Fruit fly (Drosophila melanogaster): ENCODE results near the gene CG31635.
A peak's percentile ranks its signal among the peaks of the same experiment; 100 is the strongest.

CG31635 gene

dm6 chr2L:6677453-6677852 lies 28.5 kb upstream of the CG31635 start, which contains the start of gene Nse1 (continued):
- no peak for TF ChIP-seq oc (tag; optimal IDR thresholded peaks at IDR 0.05)
- TF ChIP-seq sc (optimal IDR thresholded peaks at IDR 0.05) = no peak
- TF ChIP-seq sc (GFP tag; optimal IDR thresholded peaks at IDR 0.05) = no peak
- TF ChIP-seq HmgZ (tag; optimal IDR thresholded peaks at IDR 0.05) = no peak
- TF ChIP-seq CG13287 (GFP tag; IDR thresholded peaks at IDR 0.05; ENCODE audit: partially characterized antibody) = peak; percentile 83
- peak; percentile 75 for TF ChIP-seq hbn (GFP tag; IDR thresholded peaks at IDR 0.05; ENCODE audit: partially characterized antibody)
- peak; percentile 67 for TF ChIP-seq inv (GFP tag; IDR thresholded peaks at IDR 0.05; ENCODE audit: partially characterized antibody)
- TF ChIP-seq CG7271 (tag; optimal IDR thresholded peaks at IDR 0.05) = no peak
- peak; percentile 59 for TF ChIP-seq row (GFP tag; IDR thresholded peaks at IDR 0.05)
- TF ChIP-seq unc-4 (GFP tag; IDR thresholded peaks at IDR 0.05; ENCODE audit: partially characterized antibody) = peak; percentile 77
- TF ChIP-seq Sry-δ (GFP tag; optimal IDR thresholded peaks at IDR 0.05) = peak; percentile 84
- peak; percentile 52 for TF ChIP-seq onecut (GFP tag; IDR thresholded peaks at IDR 0.05)
- peak; percentile 76 for TF ChIP-seq Dref (GFP tag; IDR thresholded peaks at IDR 0.05)
- peak; percentile 64; the same call in 2 of the 3 replicates for TF ChIP-seq CG7963 (GFP tag; IDR thresholded peaks at IDR 0.05; ENCODE audit: partially characterized antibody)
- TF ChIP-seq CG2129 (GFP tag; IDR thresholded peaks at IDR 0.05; ENCODE audit: partially characterized antibody) = peak; percentile 38; the same call in 1 of the 2 replicates
- TF ChIP-seq Myb (GFP tag; optimal IDR thresholded peaks at IDR 0.05) = peak; percentile 43
- TF ChIP-seq vvl (GFP tag; IDR thresholded peaks at IDR 0.05) = peak; percentile 9; the same call in 1 of the 2 replicates
- TF ChIP-seq HLH4C (GFP tag; IDR thresholded peaks at IDR 0.05; ENCODE audit: partially characterized antibody) = peak; percentile 55
- TF ChIP-seq Lhr (GFP tag; optimal IDR thresholded peaks at IDR 0.05) = peak; percentile 24
- TF ChIP-seq CG1603 (tag; optimal IDR thresholded peaks at IDR 0.05) = peak; percentile 66
- TF ChIP-seq CG15514 (GFP tag; optimal IDR thresholded peaks at IDR 0.05) = peak; percentile 42
- TF ChIP-seq CG4617 (GFP tag; optimal IDR thresholded peaks at IDR 0.05; ENCODE audit: borderline replicate concordance) = peak; percentile 9
- no peak for TF ChIP-seq Taf1 (GFP tag; IDR thresholded peaks at IDR 0.05)
- TF ChIP-seq CG12219 (GFP tag; optimal IDR thresholded peaks at IDR 0.05) = no peak
- peak; percentile 85 for TF ChIP-seq Elba2 (GFP tag; optimal IDR thresholded peaks at IDR 0.05)
- TF ChIP-seq CG3847 (GFP tag; IDR thresholded peaks at IDR 0.05) = peak; percentile 92
- TF ChIP-seq pan (optimal IDR thresholded peaks at IDR 0.05) = no peak
- no peak for TF ChIP-seq pan (GFP tag; optimal IDR thresholded peaks at IDR 0.05 in 1 of 2, IDR thresholded peaks at IDR 0.05 in 1 of 2)
- peak; percentile 17; the same call in 1 of the 3 replicates for TF ChIP-seq CG14860 (GFP tag; IDR thresholded peaks at IDR 0.05; ENCODE audit: partially characterized antibody)
- TF ChIP-seq CG14710 (tag; optimal IDR thresholded peaks at IDR 0.05) = peak; percentile 38
- TF ChIP-seq CG6791 (GFP tag; IDR thresholded peaks at IDR 0.05; ENCODE audit: partially characterized antibody) = peak; percentile 75
- TF ChIP-seq Med (GFP tag) = peak; percentile 15
- TF ChIP-seq CG1647 (GFP tag; optimal IDR thresholded peaks at IDR 0.05) = no peak
- peak; percentile 97 for TF ChIP-seq E2f2 (GFP tag; IDR thresholded peaks at IDR 0.05)
- TF ChIP-seq CG2116 (GFP tag; optimal IDR thresholded peaks at IDR 0.05) = peak; percentile 39
- TF ChIP-seq vnd (GFP tag; IDR thresholded peaks at IDR 0.05; ENCODE audit: partially characterized antibody) = peak; percentile 50; the same call in 1 of the 3 replicates
- peak; percentile 79 for TF ChIP-seq bbx (GFP tag; IDR thresholded peaks at IDR 0.05; ENCODE audit: partially characterized antibody)
- peak; percentile 75; the same call in 3 of the 4 replicates for TF ChIP-seq Dll (GFP tag; IDR thresholded peaks at IDR 0.05; ENCODE audit: partially characterized antibody)
- peak; percentile 52; the same call in 2 of the 3 replicates for TF ChIP-seq zen2 (GFP tag; IDR thresholded peaks at IDR 0.05; ENCODE audit: partially characterized antibody)
- TF ChIP-seq CG3995 (GFP tag; optimal IDR thresholded peaks at IDR 0.05) = peak; percentile 84
- TF ChIP-seq Dp (GFP tag; optimal IDR thresholded peaks at IDR 0.05) = peak; percentile 94
- peak; percentile 74 for TF ChIP-seq knrl (GFP tag; IDR thresholded peaks at IDR 0.05; ENCODE audit: partially characterized antibody)
- TF ChIP-seq az2 (GFP tag; optimal IDR thresholded peaks at IDR 0.05) = no peak
- TF ChIP-seq Ets97D (GFP tag; optimal IDR thresholded peaks at IDR 0.05) = peak; percentile 46
- TF ChIP-seq Opbp (GFP tag; IDR thresholded peaks at IDR 0.05; ENCODE audit: partially characterized antibody) = peak; percentile 79; the same call in 2 of the 3 replicates
- TF ChIP-seq CG9797 (GFP tag; optimal IDR thresholded peaks at IDR 0.05) = peak; percentile 81
- TF ChIP-seq Sin3A (optimal IDR thresholded peaks at IDR 0.05) = peak; percentile 32
- peak; percentile 72 for TF ChIP-seq tna (GFP tag; IDR thresholded peaks at IDR 0.05; ENCODE audit: partially characterized antibody)

Data from whole organism, embryonic.